Worm (Caenorhabditis elegans) whole organism, young adult: ENCODE data around the gene W07G4.7.

Source experiments
- F49E8.2 ChIP-seq: sonication (generic microtip); optimal IDR thresholded peaks from 3 replicates; lab custom pipeline; 2017; ENCODE audit warnings: missing genetic modification characterization, mild to moderate bottlenecking, missing compliant biosample characterization, antibody characterized with exemption, moderate library complexity; ENCODE audit not compliant: insufficient read depth
- ama-1 ChIP-seq, 3 experiments: fragments of 150-350 bp in 1 of 3; sonication (generic microtip) in 2 of 3; optimal IDR thresholded peaks; 2 replicates each; lab custom pipeline; 2014 to 2018; ENCODE audit warnings: missing biosample characterization in 2 of 3, missing genetic modification characterization in 2 of 3, missing genetic modification reagents in 2 of 3
- efl-1 ChIP-seq: fragments of 150-350 bp; optimal IDR thresholded peaks from 2 replicates; lab custom pipeline; 2014; ENCODE audit warnings: missing biosample characterization, missing genetic modification reagents, missing genetic modification characterization
- let-526 ChIP-seq: fragments of 200-800 bp; sonication (Bioruptor generic); IDR thresholded peaks from 2 replicates; pipeline ENCODE4 v1.3.6; 2022; ENCODE audit warnings: missing genetic modification reagents, missing genetic modification characterization, missing compliant biosample characterization
- nfya-1 ChIP-seq: sonication (generic microtip); optimal IDR thresholded peaks from 2 replicates; lab custom pipeline; 2017; ENCODE audit warnings: antibody characterized with exemption, missing compliant biosample characterization, missing genetic modification characterization, borderline replicate concordance; ENCODE audit not compliant: insufficient read depth
- nhr-179 ChIP-seq: sonication (generic microtip); optimal IDR thresholded peaks from 2 replicates; lab custom pipeline; 2016; ENCODE audit warnings: mild to moderate bottlenecking, missing genetic modification characterization, missing compliant biosample characterization
- sea-2 ChIP-seq: fragments of 200-800 bp; sonication (Bioruptor generic); IDR thresholded peaks from 2 replicates; pipeline ENCODE4 v1.3.6; 2022; ENCODE audit warnings: missing genetic modification characterization, missing compliant biosample characterization
- unc-62 ChIP-seq: fragments of 150-350 bp; optimal IDR thresholded peaks from 2 replicates; lab custom pipeline; 2014; ENCODE audit warnings: missing biosample characterization, missing genetic modification reagents, missing genetic modification characterization
- ztf-18 ChIP-seq: sonication (generic microtip); optimal IDR thresholded peaks from 2 replicates; lab custom pipeline; 2016; ENCODE audit warnings: missing genotype, mild to moderate bottlenecking, missing genetic modification characterization, missing compliant biosample characterization

DNA sequence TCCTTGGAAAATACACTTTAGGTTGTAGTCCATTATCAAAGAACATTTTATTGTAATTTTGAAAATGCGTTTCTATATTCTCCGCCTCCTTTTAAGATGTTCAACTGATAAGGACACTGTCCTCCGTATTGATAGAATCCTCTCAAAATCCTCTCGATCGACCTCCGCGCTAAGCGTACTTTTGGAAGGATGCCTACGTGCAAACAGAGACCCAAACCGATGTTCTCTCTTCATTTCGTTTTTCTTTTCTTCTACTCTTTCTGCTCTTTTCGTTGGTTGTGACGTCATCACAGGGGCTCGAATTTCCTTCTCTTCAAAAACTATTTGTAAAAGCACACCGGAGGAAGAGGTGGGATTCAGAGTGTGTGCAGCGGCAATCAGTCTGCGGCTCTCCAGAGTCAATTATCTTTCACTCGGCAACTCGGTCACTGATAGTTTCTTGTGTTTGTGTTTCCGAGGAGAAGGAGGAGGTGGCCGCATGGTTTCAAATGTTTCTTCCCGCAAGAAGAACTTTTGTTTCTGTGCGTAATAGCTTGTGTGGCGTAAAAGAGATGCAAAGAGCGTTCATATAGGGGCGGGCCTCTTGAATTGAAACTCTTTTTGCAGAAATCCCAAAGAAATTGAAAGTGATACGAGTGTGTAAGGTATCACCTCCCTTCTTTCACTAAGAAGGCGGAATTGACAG lies 48.1 kb upstream of the W07G4.7 start, which contains the start of gene C34B4.2:
- no peak for TF ChIP-seq nhr-179 (tag; lab: Kevin White, UChicago)
- TF ChIP-seq unc-62 (GFP tag; lab: Kevin White, UChicago) = no peak
- TF ChIP-seq efl-1 = no peak
- no peak for TF ChIP-seq let-526
- TF ChIP-seq sea-2 (GFP tag; lab: Robert Waterston, UW) = no peak
- no peak for TF ChIP-seq nfya-1
- no peak for TF ChIP-seq ama-1 (optimal IDR thresholded peaks at IDR 0.05; lab: Kevin White, UChicago)
- TF ChIP-seq ama-1 (GFP tag; optimal IDR thresholded peaks at IDR 0.05; lab: Kevin White, UChicago) = no peak
- TF ChIP-seq ztf-18 (tag; lab: Kevin White, UChicago) = no peak
- TF ChIP-seq F49E8.2 = no peak
